Fruit fly (Drosophila melanogaster) whole organism, embryonic: ENCODE results near the gene TwdlO.
A peak's percentile ranks its signal among the peaks of the same experiment; 100 is the strongest.

Experiments used
- Awh ChIP-seq: fragments of 200-800 bp; sonication (Bioruptor generic); IDR thresholded peaks from 2 replicates; pipeline ENCODE4, ENCODE4 v1.3.6; 2022; ENCODE audit warnings: missing biosample characterization, missing genetic modification characterization
- CG12236 ChIP-seq: fragments of 200-800 bp; sonication (Bioruptor generic); optimal IDR thresholded peaks from 2 replicates; lab custom pipeline; 2016; ENCODE audit warnings: missing biosample characterization, missing genetic modification characterization
- CG12769 ChIP-seq: fragments of 200-800 bp; sonication (Bioruptor generic); optimal IDR thresholded peaks from 2 replicates; lab custom pipeline; 2019; ENCODE audit warnings: missing biosample characterization, mild to moderate bottlenecking, missing genetic modification characterization, moderate library complexity
- CG14965 ChIP-seq: fragments of 200-800 bp; sonication (Bioruptor generic); optimal IDR thresholded peaks from 2 replicates; lab custom pipeline; 2016; ENCODE audit warnings: missing biosample characterization, missing genetic modification characterization, borderline replicate concordance
- CG1603 ChIP-seq: fragments of 200-800 bp; sonication (Bioruptor generic); optimal IDR thresholded peaks from 2 replicates; lab custom pipeline; 2019; ENCODE audit warnings: missing biosample characterization, mild to moderate bottlenecking, missing genetic modification characterization, moderate library complexity
- CG1647 ChIP-seq: fragments of 200-800 bp; sonication (Bioruptor generic); optimal IDR thresholded peaks from 3 replicates; lab custom pipeline; 2016; ENCODE audit warnings: missing biosample characterization, missing genetic modification characterization
- CG17328 ChIP-seq: fragments of 200-800 bp; sonication (Bioruptor generic); IDR thresholded peaks from 2 replicates; pipeline ENCODE4 v1.3.6; 2022; ENCODE audit warnings: missing biosample characterization, missing genetic modification characterization
- CG17385 ChIP-seq: fragments of 200-800 bp; sonication (Bioruptor generic); optimal IDR thresholded peaks from 3 replicates; lab custom pipeline; 2018; ENCODE audit warnings: missing biosample characterization, mild to moderate bottlenecking, missing genetic modification characterization
- CG18011 ChIP-seq: fragments of 200-800 bp; sonication (Bioruptor generic); optimal IDR thresholded peaks from 2 replicates; lab custom pipeline; 2017; ENCODE audit warnings: missing biosample characterization, missing genetic modification characterization, mild to moderate bottlenecking, moderate library complexity, missing genotype
- CG18619 ChIP-seq: fragments of 200-800 bp; sonication (Bioruptor generic); optimal IDR thresholded peaks from 3 replicates; lab custom pipeline; 2017; ENCODE audit warnings: missing biosample characterization, mild to moderate bottlenecking, missing genetic modification characterization
- CG2875 ChIP-seq: fragments of 200-800 bp; sonication (Bioruptor generic); optimal IDR thresholded peaks from 2 replicates; lab custom pipeline; 2017; ENCODE audit warnings: missing biosample characterization, mild to moderate bottlenecking, missing genetic modification characterization, missing genetic modification reagents
- CG31441 ChIP-seq: fragments of 200-800 bp; sonication (Bioruptor generic); IDR thresholded peaks from 2 replicates; pipeline ENCODE4 v1.3.6; 2022; ENCODE audit warnings: missing biosample characterization, missing genetic modification characterization
- CG3995 ChIP-seq: fragments of 200-800 bp; sonication (Bioruptor generic); optimal IDR thresholded peaks from 3 replicates; lab custom pipeline; 2016; ENCODE audit warnings: missing biosample characterization, missing genetic modification characterization
- CG43689 ChIP-seq: fragments of 200-800 bp; sonication (Bioruptor generic); IDR thresholded peaks from 2 replicates; pipeline ENCODE4 v1.3.6; 2022; ENCODE audit warnings: missing biosample characterization, missing genetic modification characterization
- CG8281 ChIP-seq: fragments of 200-800 bp; sonication (Bioruptor generic); optimal IDR thresholded peaks from 2 replicates; lab custom pipeline; 2018; ENCODE audit warnings: missing biosample characterization, mild to moderate bottlenecking, missing genetic modification characterization, moderate library complexity
- CHES-1-like ChIP-seq: fragments of 200-800 bp; sonication (Bioruptor generic); optimal IDR thresholded peaks from 2 replicates; lab custom pipeline; 2016; ENCODE audit warnings: missing biosample characterization, missing genetic modification characterization
- Camta ChIP-seq: fragments of 200-800 bp; sonication (Bioruptor generic); optimal IDR thresholded peaks from 2 replicates; lab custom pipeline; 2016; ENCODE audit warnings: missing biosample characterization, missing genetic modification characterization
- Dek ChIP-seq: fragments of 200-800 bp; sonication (Bioruptor generic); optimal IDR thresholded peaks from 3 replicates; lab custom pipeline; 2019; ENCODE audit warnings: missing biosample characterization, mild to moderate bottlenecking, missing genetic modification characterization, moderate library complexity
- Gug ChIP-seq: fragments of 200-800 bp; sonication (Bioruptor generic); IDR thresholded peaks from 4 replicates; pipeline ENCODE4 v1.3.6; 2022; ENCODE audit warnings: missing biosample characterization, missing genetic modification characterization
- Hey ChIP-seq: fragments of 200-800 bp; sonication (Bioruptor generic); optimal IDR thresholded peaks from 3 replicates; lab custom pipeline; 2018; ENCODE audit warnings: missing biosample characterization, mild to moderate bottlenecking, missing genetic modification characterization
- Hr51 ChIP-seq, 2 experiments: fragments of 200-800 bp; sonication (Bioruptor generic); optimal IDR thresholded peaks; 2 replicates in 1 of 2; 3 replicates in 1 of 2; lab custom pipeline; 2016 to 2018; ENCODE audit warnings: missing biosample characterization in 2 of 2, missing genetic modification characterization in 2 of 2, mild to moderate bottlenecking in 1 of 2, moderate library complexity in 1 of 2
- Hr78 ChIP-seq, 2 experiments: fragments of 200-800 bp in 1 of 2; fragments of >200 bp in 1 of 2; sonication (Bioruptor generic) in 1 of 2; optimal IDR thresholded peaks; 2 replicates each; lab custom pipeline; 2017 to 2019; ENCODE audit warnings: missing biosample characterization in 2 of 2, missing genetic modification characterization in 2 of 2, mild to moderate bottlenecking in 1 of 2, moderate library complexity in 1 of 2
- Hsf ChIP-seq: fragments of 200-800 bp; sonication (Bioruptor generic); optimal IDR thresholded peaks from 3 replicates; lab custom pipeline; 2016; ENCODE audit warnings: missing biosample characterization, missing genetic modification characterization
- Max ChIP-seq: fragments of 200-800 bp; sonication (Bioruptor generic); optimal IDR thresholded peaks from 2 replicates; lab custom pipeline; 2016; ENCODE audit warnings: missing biosample characterization, mild to moderate bottlenecking, missing genetic modification characterization
- Meics ChIP-seq: fragments of 200-800 bp; sonication (Bioruptor generic); optimal IDR thresholded peaks from 2 replicates; lab custom pipeline; 2017; ENCODE audit warnings: missing biosample characterization, mild to moderate bottlenecking, missing genetic modification characterization
- Rx ChIP-seq: fragments of 200-800 bp; sonication (Bioruptor generic); IDR thresholded peaks from 2 replicates; pipeline ENCODE4 v1.3.6; 2022; ENCODE audit warnings: missing biosample characterization, missing genetic modification characterization
- Side ChIP-seq: fragments of 200-800 bp; sonication (Bioruptor generic); optimal IDR thresholded peaks from 2 replicates; lab custom pipeline; 2016; ENCODE audit warnings: missing biosample characterization, missing genetic modification characterization
- Usf ChIP-seq: fragments of 200-800 bp; sonication (Bioruptor generic); optimal IDR thresholded peaks from 2 replicates; lab custom pipeline; 2017; ENCODE audit warnings: missing genotype, missing biosample characterization, missing genetic modification characterization
- Vsx1 ChIP-seq: fragments of 200-800 bp; sonication (Bioruptor generic); optimal IDR thresholded peaks from 2 replicates; lab custom pipeline; 2017; ENCODE audit warnings: missing biosample characterization, mild to moderate bottlenecking, missing genetic modification characterization, missing genetic modification reagents
- chinmo ChIP-seq: fragments of 200-800 bp; sonication (Bioruptor generic); IDR thresholded peaks from 4 replicates; pipeline ENCODE4 v1.3.6; 2022; ENCODE audit warnings: missing biosample characterization, missing genetic modification characterization; ENCODE audit not compliant: partially characterized antibody
- cwo ChIP-seq: fragments of 200-800 bp; sonication (Bioruptor generic); optimal IDR thresholded peaks from 3 replicates; lab custom pipeline; 2017; ENCODE audit warnings: missing biosample characterization, missing genetic modification characterization, mild to moderate bottlenecking, moderate library complexity, missing genetic modification reagents
- danr ChIP-seq: fragments of 200-800 bp; sonication (Bioruptor generic); IDR thresholded peaks from 2 replicates; pipeline ENCODE4 v1.3.6; 2022; ENCODE audit warnings: missing biosample characterization, missing genetic modification characterization
- dimm ChIP-seq: fragments of 200-800 bp; sonication (Bioruptor generic); IDR thresholded peaks from 2 replicates; pipeline ENCODE4 v1.3.6; 2022; ENCODE audit warnings: missing biosample characterization, missing genetic modification characterization
- fru ChIP-seq: fragments of >200 bp; optimal IDR thresholded peaks from 2 replicates; lab custom pipeline; 2017
- gce ChIP-seq: fragments of 200-800 bp; sonication (Bioruptor generic); IDR thresholded peaks from 3 replicates; pipeline ENCODE4 v1.3.6; 2022; ENCODE audit warnings: missing biosample characterization, missing genetic modification characterization
- kni ChIP-seq: fragments of 200-800 bp; sonication (Bioruptor generic); optimal IDR thresholded peaks from 3 replicates; lab custom pipeline; 2017; ENCODE audit warnings: mild to moderate bottlenecking, missing biosample characterization, missing genetic modification reagents, missing genetic modification characterization
- lov ChIP-seq, 2 experiments: fragments of 200-800 bp in 1 of 2; fragments of >200 bp in 1 of 2; sonication (Bioruptor generic) in 1 of 2; IDR thresholded peaks in 1 of 2; optimal IDR thresholded peaks in 1 of 2; 2 replicates in 1 of 2; 3 replicates in 1 of 2; pipeline versions ENCODE4 v1.3.6 to Lab custom; 2017 to 2022; ENCODE audit warnings: missing biosample characterization in 1 of 2, missing genetic modification characterization in 1 of 2
- oc ChIP-seq: fragments of 200-800 bp; sonication (Bioruptor generic); optimal IDR thresholded peaks from 2 replicates; lab custom pipeline; 2018; ENCODE audit warnings: missing biosample characterization, mild to moderate bottlenecking, missing genetic modification characterization, moderate library complexity
- pros ChIP-seq: fragments of 200-800 bp; sonication (Bioruptor generic); optimal IDR thresholded peaks from 3 replicates; lab custom pipeline; 2019; ENCODE audit warnings: missing biosample characterization, mild to moderate bottlenecking, missing genetic modification characterization, moderate library complexity
- psq ChIP-seq: fragments of 200-800 bp; sonication (Bioruptor generic); optimal IDR thresholded peaks from 2 replicates; lab custom pipeline; 2017; ENCODE audit warnings: missing biosample characterization, missing genetic modification characterization
- pzg ChIP-seq: fragments of 200-800 bp; sonication (Bioruptor generic); optimal IDR thresholded peaks from 3 replicates; lab custom pipeline; 2018; ENCODE audit warnings: missing biosample characterization, mild to moderate bottlenecking, missing genetic modification characterization, moderate library complexity
- sens-2 ChIP-seq: fragments of 200-800 bp; sonication (Bioruptor generic); IDR thresholded peaks from 2 replicates; pipeline ENCODE4 v1.3.6; 2022; ENCODE audit warnings: missing biosample characterization, missing genetic modification characterization
- sim ChIP-seq: fragments of 200-800 bp; sonication (Bioruptor generic); IDR thresholded peaks from 2 replicates; pipeline ENCODE4 v1.3.6; 2022; ENCODE audit warnings: missing biosample characterization, missing genetic modification characterization
- sr ChIP-seq: fragments of 200-800 bp; sonication (Bioruptor generic); IDR thresholded peaks from 3 replicates; pipeline ENCODE4 v1.3.6; 2022; ENCODE audit warnings: missing biosample characterization, missing genetic modification characterization
- trh ChIP-seq: fragments of 200-800 bp; sonication (Bioruptor generic); optimal IDR thresholded peaks from 2 replicates; lab custom pipeline; 2016; ENCODE audit warnings: missing biosample characterization, missing genetic modification characterization
- tx ChIP-seq: fragments of 200-800 bp; sonication (Bioruptor generic); optimal IDR thresholded peaks from 2 replicates; lab custom pipeline; 2016; ENCODE audit warnings: missing biosample characterization, missing genetic modification characterization
- vvl ChIP-seq: fragments of 200-800 bp; sonication (Bioruptor generic); IDR thresholded peaks from 2 replicates; pipeline ENCODE4 v1.3.6; 2022; ENCODE audit warnings: missing biosample characterization, missing genetic modification characterization
- zf30C ChIP-seq: fragments of 200-800 bp; sonication (Bioruptor generic); optimal IDR thresholded peaks from 3 replicates; lab custom pipeline; 2018; ENCODE audit warnings: missing biosample characterization, mild to moderate bottlenecking, missing genetic modification characterization

TwdlO gene

dm6 chr3R:26618818-26619217 lies 7.7 kb downstream of the TwdlO start, which contains the start of gene TwdlM:
Gene TwdlM, plus strand, starts transcription at chr3R:26619118.
- 0 out of 4 replicates have a peak, but pooled peaks have one; percentile 60 for TF ChIP-seq chinmo (GFP tag; lab: Robert Waterston, UW)
- TF ChIP-seq pzg (GFP tag; lab: Kevin White, UChicago) = no peak
- no peak for TF ChIP-seq danr (GFP tag; lab: Robert Waterston, UW)

dm6 chr3R:26615428-26615827 lies 11.1 kb downstream of the TwdlO start:
- 0 out of 2 replicates have a peak, but pooled peaks have one; percentile 28 for TF ChIP-seq Awh (GFP tag; lab: Robert Waterston, UW)
- no peak for TF ChIP-seq CG17385 (GFP tag; lab: Kevin White, UChicago)
- no peak for TF ChIP-seq Hsf (GFP tag; lab: Kevin White, UChicago)
- no peak for TF ChIP-seq CHES-1-like (GFP tag; lab: Kevin White, UChicago)
- no peak for TF ChIP-seq CG31441
- no peak for TF ChIP-seq Side (GFP tag; lab: Kevin White, UChicago)
- TF ChIP-seq cwo = no peak
- TF ChIP-seq Hey = no peak
- TF ChIP-seq gce = no peak
- no peak for TF ChIP-seq psq (GFP tag; lab: Kevin White, UChicago)
- no peak for TF ChIP-seq CG14965 (GFP tag; lab: Kevin White, UChicago)
- no peak for TF ChIP-seq kni (GFP tag; lab: Kevin White, UChicago)
- TF ChIP-seq Usf = no peak
- peak; percentile 42; the same call in 1 of the 3 replicates for TF ChIP-seq sr (GFP tag; lab: Robert Waterston, UW)
- no peak for TF ChIP-seq fru (lab: Kevin White, UChicago)
- no peak for TF ChIP-seq CG1647
- peak; percentile 41 for TF ChIP-seq oc (tag; lab: Kevin White, UChicago)
- no peak for TF ChIP-seq Rx
- peak; percentile 72; the same call in 1 of the 2 replicates for TF ChIP-seq vvl (GFP tag; lab: Robert Waterston, UW)
- no peak for TF ChIP-seq Max
- no peak for TF ChIP-seq CG17328 (GFP tag; lab: Robert Waterston, UW)
- TF ChIP-seq Gug (GFP tag; lab: Robert Waterston, UW) = no peak
- TF ChIP-seq zf30C (GFP tag; lab: Kevin White, UChicago) = no peak
- no peak for TF ChIP-seq Meics (GFP tag; lab: Kevin White, UChicago)
- TF ChIP-seq Camta (GFP tag; lab: Kevin White, UChicago) = no peak
- no peak for TF ChIP-seq sens-2 (GFP tag; lab: Robert Waterston, UW)
- no peak for TF ChIP-seq trh (GFP tag; lab: Kevin White, UChicago)
- no peak for TF ChIP-seq CG8281 (tag; lab: Kevin White, UChicago)
- TF ChIP-seq CG43689 = no peak
- peak; percentile 88 for TF ChIP-seq CG12769
- TF ChIP-seq Hr51 (GFP tag; optimal IDR thresholded peaks at IDR 0.05; lab: Kevin White, UChicago) = no peak
- TF ChIP-seq sim (GFP tag; lab: Robert Waterston, UW) = no peak
- no peak for TF ChIP-seq CG18619 (GFP tag; lab: Kevin White, UChicago)
- peak; percentile 67 for TF ChIP-seq pros (GFP tag; lab: Kevin White, UChicago)
- no peak for TF ChIP-seq Dek
- TF ChIP-seq CG1603 (tag; lab: Kevin White, UChicago) = no peak
- no peak for TF ChIP-seq Vsx1 (GFP tag; lab: Kevin White, UChicago)
- TF ChIP-seq CG3995 (GFP tag; lab: Kevin White, UChicago) = no peak
- no peak for TF ChIP-seq tx
- TF ChIP-seq CG18011 (GFP tag; lab: Kevin White, UChicago) = no peak
- no peak for TF ChIP-seq lov (optimal IDR thresholded peaks at IDR 0.05; lab: Kevin White, UChicago)
- TF ChIP-seq lov (GFP tag; IDR thresholded peaks at IDR 0.05; lab: Robert Waterston, UW) = no peak
- peak in 1 of 2 experiments; percentile 50 for TF ChIP-seq Hr78 (GFP tag; optimal IDR thresholded peaks at IDR 0.05; lab: Kevin White, UChicago)
- peak; percentile 81; the same call in 2 of the 4 replicates for TF ChIP-seq chinmo (GFP tag; lab: Robert Waterston, UW)
- no peak for TF ChIP-seq CG12236 (GFP tag; lab: Kevin White, UChicago)
- TF ChIP-seq CG2875 (GFP tag; lab: Kevin White, UChicago) = no peak
- no peak for TF ChIP-seq dimm (GFP tag; lab: Robert Waterston, UW)
